Worm (Caenorhabditis elegans) whole organism, mixed stage, embryonic: ENCODE data around the gene nep-16.
A peak's percentile ranks its signal among the peaks of the same experiment; 100 is the strongest.

ENCODE experiments used
- M03D4.4 ChIP-seq: sonication (generic microtip); optimal IDR thresholded peaks from 2 replicates; lab custom pipeline; 2017; ENCODE audit warnings: mild to moderate bottlenecking, missing genetic modification characterization, missing compliant biosample characterization
- bed-3 ChIP-seq: fragments of 200-800 bp; sonication (Bioruptor generic); optimal IDR thresholded peaks from 3 replicates; lab custom pipeline; 2018; ENCODE audit warnings: mild to moderate bottlenecking, missing genetic modification characterization, moderate library complexity, missing compliant biosample characterization
- blmp-1 ChIP-seq: fragments of 150-350 bp; optimal IDR thresholded peaks from 2 replicates; lab custom pipeline; 2014; ENCODE audit warnings: missing biosample characterization, missing genetic modification characterization
- ceh-39 ChIP-seq: fragments of 150-350 bp; optimal IDR thresholded peaks from 2 replicates; lab custom pipeline; 2014; ENCODE audit warnings: missing biosample characterization, missing genetic modification characterization
- ceh-43 ChIP-seq: fragments of 200-800 bp; sonication (Bioruptor generic); optimal IDR thresholded peaks from 2 replicates; lab custom pipeline; 2018; ENCODE audit warnings: mild to moderate bottlenecking, missing genetic modification characterization, moderate library complexity, missing compliant biosample characterization
- ceh-83 ChIP-seq: fragments of 200-800 bp; sonication (Bioruptor generic); optimal IDR thresholded peaks from 2 replicates; lab custom pipeline; 2018; ENCODE audit warnings: mild to moderate bottlenecking, missing genetic modification characterization, missing compliant biosample characterization
- ces-1 ChIP-seq: fragments of 150-350 bp; optimal IDR thresholded peaks from 2 replicates; lab custom pipeline; 2014; ENCODE audit warnings: missing biosample characterization, missing genetic modification reagents, missing genetic modification characterization
- cnd-1 ChIP-seq: fragments of 200-800 bp; sonication (Bioruptor generic); optimal IDR thresholded peaks from 2 replicates; lab custom pipeline; 2018; ENCODE audit warnings: mild to moderate bottlenecking, missing genetic modification characterization, missing compliant biosample characterization
- drap-1 ChIP-seq: fragments of 200-800 bp; sonication (Bioruptor generic); optimal IDR thresholded peaks from 3 replicates; lab custom pipeline; 2018; ENCODE audit warnings: mild to moderate bottlenecking, missing genetic modification characterization, missing compliant biosample characterization
- elt-1 ChIP-seq: sonication (generic microtip); optimal IDR thresholded peaks from 2 replicates; lab custom pipeline; 2017; ENCODE audit warnings: missing genetic modification characterization, mild to moderate bottlenecking, missing compliant biosample characterization, antibody characterized with exemption, moderate library complexity, borderline replicate concordance; ENCODE audit not compliant: insufficient read depth
- elt-3 ChIP-seq: fragments of 150-350 bp; optimal IDR thresholded peaks from 2 replicates; lab custom pipeline; 2014; ENCODE audit warnings: missing biosample characterization, missing genetic modification characterization
- flh-1 ChIP-seq: fragments of 200-800 bp; sonication (Bioruptor generic); optimal IDR thresholded peaks from 2 replicates; lab custom pipeline; 2018; ENCODE audit warnings: mild to moderate bottlenecking, missing genetic modification characterization, moderate library complexity, missing compliant biosample characterization
- ham-2 ChIP-seq: fragments of 200-800 bp; sonication (Bioruptor generic); optimal IDR thresholded peaks from 2 replicates; lab custom pipeline; 2018; ENCODE audit warnings: mild to moderate bottlenecking, missing genetic modification characterization, missing compliant biosample characterization
- hlh-1 ChIP-seq: fragments of 150-350 bp; optimal IDR thresholded peaks from 2 replicates; lab custom pipeline; 2014; ENCODE audit warnings: missing biosample characterization, missing genetic modification reagents, missing genetic modification characterization
- lin-13 ChIP-seq: fragments of 150-350 bp; optimal IDR thresholded peaks from 2 replicates; lab custom pipeline; 2014; ENCODE audit warnings: missing biosample characterization, missing genetic modification characterization
- lin-32 ChIP-seq: fragments of 200-800 bp; sonication (Bioruptor generic); optimal IDR thresholded peaks from 2 replicates; lab custom pipeline; 2018; ENCODE audit warnings: mild to moderate bottlenecking, missing genetic modification characterization, missing compliant biosample characterization
- lsy-2 ChIP-seq: fragments of 150-350 bp; optimal IDR thresholded peaks from 2 replicates; lab custom pipeline; 2014; ENCODE audit warnings: missing biosample characterization, missing genetic modification characterization
- mab-5 ChIP-seq: fragments of 150-350 bp; optimal IDR thresholded peaks from 2 replicates; lab custom pipeline; 2014; ENCODE audit warnings: missing biosample characterization, missing genetic modification characterization
- mep-1 ChIP-seq: fragments of 150-350 bp; optimal IDR thresholded peaks from 2 replicates; lab custom pipeline; 2017; ENCODE audit warnings: missing biosample characterization, missing genetic modification reagents, missing genetic modification characterization, inconsistent platforms
- mls-2 ChIP-seq: sonication (generic microtip); optimal IDR thresholded peaks from 2 replicates; lab custom pipeline; 2016; ENCODE audit warnings: mild to moderate bottlenecking, missing genetic modification characterization, moderate library complexity, missing compliant biosample characterization
- nhr-12 ChIP-seq: fragments of 150-350 bp; optimal IDR thresholded peaks from 2 replicates; lab custom pipeline; 2014; ENCODE audit warnings: missing biosample characterization, missing genetic modification characterization
- nhr-2 ChIP-seq: fragments of 150-350 bp; optimal IDR thresholded peaks from 2 replicates; lab custom pipeline; 2014; ENCODE audit warnings: missing biosample characterization, missing genetic modification characterization
- nhr-237 ChIP-seq: fragments of 150-350 bp; optimal IDR thresholded peaks from 2 replicates; lab custom pipeline; 2014; ENCODE audit warnings: missing biosample characterization, missing genetic modification characterization
- nhr-28 ChIP-seq: fragments of 150-350 bp; optimal IDR thresholded peaks from 2 replicates; lab custom pipeline; 2014; ENCODE audit warnings: missing biosample characterization, missing genetic modification characterization
- nhr-76 ChIP-seq: sonication (generic microtip); optimal IDR thresholded peaks from 2 replicates; lab custom pipeline; 2017; ENCODE audit warnings: missing biosample characterization, missing genetic modification characterization
- pha-4 ChIP-seq: fragments of 150-350 bp; optimal IDR thresholded peaks from 2 replicates; lab custom pipeline; 2018; ENCODE audit warnings: missing biosample characterization, missing genetic modification reagents, missing genetic modification characterization
- sem-2 ChIP-seq: fragments of 200-800 bp; sonication (Bioruptor generic); optimal IDR thresholded peaks from 2 replicates; lab custom pipeline; 2018; ENCODE audit warnings: mild to moderate bottlenecking, missing genetic modification characterization, missing compliant biosample characterization
- snpc-4 ChIP-seq: fragments of 150-350 bp; optimal IDR thresholded peaks from 2 replicates; lab custom pipeline; 2014; ENCODE audit warnings: missing biosample characterization, missing genetic modification characterization
- sptf-1 ChIP-seq: sonication (generic microtip); optimal IDR thresholded peaks from 2 replicates; lab custom pipeline; 2017; ENCODE audit warnings: mild to moderate bottlenecking, missing genetic modification characterization, moderate library complexity, missing compliant biosample characterization
- tbx-8 ChIP-seq: fragments of 200-800 bp; sonication (Bioruptor generic); optimal IDR thresholded peaks from 2 replicates; lab custom pipeline; 2018; ENCODE audit warnings: mild to moderate bottlenecking, missing genetic modification characterization, moderate library complexity, missing compliant biosample characterization
- unc-120 ChIP-seq: sonication (generic microtip); optimal IDR thresholded peaks from 2 replicates; lab custom pipeline; 2017; ENCODE audit warnings: missing genetic modification characterization, missing compliant biosample characterization; ENCODE audit not compliant: poor library complexity, severe bottlenecking
- unc-39 ChIP-seq: fragments of 150-350 bp; optimal IDR thresholded peaks from 2 replicates; lab custom pipeline; 2014; ENCODE audit warnings: missing biosample characterization, missing genetic modification characterization
- unc-62 ChIP-seq: fragments of 150-350 bp; optimal IDR thresholded peaks from 2 replicates; lab custom pipeline; 2014; ENCODE audit warnings: missing biosample characterization, missing genetic modification reagents, missing genetic modification characterization
- zip-8 ChIP-seq: fragments of 150-350 bp; optimal IDR thresholded peaks from 2 replicates; lab custom pipeline; 2014; ENCODE audit warnings: missing biosample characterization, missing genetic modification characterization
- ztf-11 ChIP-seq: fragments of 150-350 bp; optimal IDR thresholded peaks from 2 replicates; lab custom pipeline; 2014; ENCODE audit warnings: missing biosample characterization, missing genetic modification characterization

Gene nep-16

ce11 chrIV:7663006-7663405 lies 21.3 kb upstream of the nep-16 start:
- TF ChIP-seq nhr-76 (tag; lab: Kevin White, UChicago): no peak
- TF ChIP-seq elt-1: no peak
- TF ChIP-seq drap-1 (GFP tag; lab: Kevin White, UChicago): no peak
- TF ChIP-seq, all 35 proteins: peak for 0

- TF ChIP-seq unc-120 (tag; lab: Kevin White, UChicago): no peak
- peak; percentile 59 for TF ChIP-seq ces-1 (GFP tag; lab: Kevin White, UChicago)
These were observed 19.9 kb upstream of the nep-16 start for ce11 chrIV:7661569-7661968.

ce11 chrIV:7659481-7659880 lies 17.8 kb upstream of the nep-16 start:
- TF ChIP-seq mls-2 (tag; lab: Kevin White, UChicago) (no peak), unc-120 (tag; lab: Kevin White, UChicago) (no peak), blmp-1 (no peak), unc-62 (peak; percentile 9)

- TF ChIP-seq pha-4 (tag; lab: Kevin White, UChicago) (no peak), nhr-28 (tag; lab: Kevin White, UChicago) (no peak), tbx-8 (no peak), ceh-43 (GFP tag; lab: Kevin White, UChicago) (no peak), sptf-1 (tag; lab: Kevin White, UChicago) (no peak), blmp-1 (no peak), ceh-83 (no peak), unc-39 (no peak), lin-32 (GFP tag; lab: Kevin White, UChicago) (no peak), elt-1 (no peak), drap-1 (GFP tag; lab: Kevin White, UChicago) (no peak), hlh-1 (no peak), lsy-2 (no peak), ceh-39 (tag; lab: Kevin White, UChicago) (no peak), cnd-1 (no peak), nhr-2 (tag; lab: Kevin White, UChicago) (no peak), bed-3 (no peak)
These were observed 16.9 kb upstream of the nep-16 start, which contains the start of gene C08G9.1 for ce11 chrIV:7658589-7658988. Gene C08G9.1 (plus strand): TSS chrIV:7658763.

ce11 chrIV:7654212-7654778 lies 12.6 kb upstream of the nep-16 start, which contains the start of gene nrde-4:
Gene nrde-4 (minus strand): TSS chrIV:7654262.
- TF ChIP-seq hlh-1: no peak
- TF ChIP-seq lin-32 (GFP tag; lab: Kevin White, UChicago): no peak
- peak; percentile 86 for TF ChIP-seq mep-1 (tag; lab: Kevin White, UChicago)
- no peak for TF ChIP-seq nhr-76 (tag; lab: Kevin White, UChicago)
- TF ChIP-seq mls-2 (tag; lab: Kevin White, UChicago): peak; percentile 16
- no peak for TF ChIP-seq elt-3 (tag; lab: Kevin White, UChicago)
- TF ChIP-seq tbx-8: no peak
- no peak for TF ChIP-seq mab-5
- peak; percentile 84 for TF ChIP-seq elt-1
- TF ChIP-seq nhr-2 (tag; lab: Kevin White, UChicago): no peak
- TF ChIP-seq ham-2 (GFP tag; lab: Kevin White, UChicago): peak; percentile 75
- TF ChIP-seq M03D4.4 (tag; lab: Kevin White, UChicago): no peak
- peak; percentile 97 for TF ChIP-seq blmp-1
- TF ChIP-seq flh-1 (GFP tag; lab: Kevin White, UChicago): no peak
- peak; percentile 80 for TF ChIP-seq lsy-2
- TF ChIP-seq ceh-83: no peak
- no peak for TF ChIP-seq lin-13 (tag; lab: Kevin White, UChicago)
- TF ChIP-seq unc-120 (tag; lab: Kevin White, UChicago): no peak
- peak; percentile 68 for TF ChIP-seq sptf-1 (tag; lab: Kevin White, UChicago)
- peak; percentile 30 for TF ChIP-seq cnd-1
- peak; percentile 34 for TF ChIP-seq ces-1 (GFP tag; lab: Kevin White, UChicago)
- no peak for TF ChIP-seq sem-2 (GFP tag; lab: Kevin White, UChicago)
- no peak for TF ChIP-seq nhr-28 (tag; lab: Kevin White, UChicago)
- no peak for TF ChIP-seq pha-4 (tag; lab: Kevin White, UChicago)
- TF ChIP-seq bed-3: peak; percentile 4
- no peak for TF ChIP-seq zip-8 (tag; lab: Kevin White, UChicago)
- no peak for TF ChIP-seq snpc-4 (tag; lab: Kevin White, UChicago)
- TF ChIP-seq ceh-43 (GFP tag; lab: Kevin White, UChicago): no peak
- TF ChIP-seq drap-1 (GFP tag; lab: Kevin White, UChicago): no peak
- no peak for TF ChIP-seq ztf-11 (tag; lab: Kevin White, UChicago)
- TF ChIP-seq unc-39: no peak
- peak; percentile 86 for TF ChIP-seq nhr-237 (tag; lab: Kevin White, UChicago)
- TF ChIP-seq unc-62: no peak
- TF ChIP-seq ceh-39 (tag; lab: Kevin White, UChicago): peak; percentile 14
- no peak for TF ChIP-seq nhr-12 (tag; lab: Kevin White, UChicago)
- TF ChIP-seq, all 35 proteins: peak for 12
